Worm (Caenorhabditis elegans) whole organism, L4 larva: Measurements from ENCODE around the gene srgp-1.

Experiments
- F37D6.2 ChIP-seq: sonication (generic microtip); optimal IDR thresholded peaks from 2 replicates; lab custom pipeline; 2016; ENCODE audit warnings: mild to moderate bottlenecking, missing genetic modification characterization, missing compliant biosample characterization
- F49E8.2 ChIP-seq: sonication (generic microtip); optimal IDR thresholded peaks from 2 replicates; lab custom pipeline; 2016; ENCODE audit warnings: missing compliant biosample characterization, mild to moderate bottlenecking, missing genetic modification characterization, borderline replicate concordance
- T20F7.1 ChIP-seq: fragments of 200-800 bp; sonication (Bioruptor generic); optimal IDR thresholded peaks from 2 replicates; lab custom pipeline; 2018; ENCODE audit warnings: mild to moderate bottlenecking, missing genetic modification characterization, missing compliant biosample characterization
- aha-1 ChIP-seq: fragments of 150-350 bp; peaks from one replicate; lab custom pipeline; 2014; ENCODE audit warnings: missing biosample characterization, missing genetic modification characterization
- arid-1 ChIP-seq: fragments of 200-800 bp; sonication (Bioruptor generic); conservative IDR thresholded peaks from 2 replicates; pipeline ENCODE4 v1.3.6; 2022; ENCODE audit warnings: missing genetic modification reagents, missing genetic modification characterization, missing compliant biosample characterization
- ceh-28 ChIP-seq: fragments of 150-350 bp; optimal IDR thresholded peaks from 2 replicates; lab custom pipeline; 2014; ENCODE audit warnings: missing biosample characterization, missing genetic modification reagents, missing genetic modification characterization
- daf-16 ChIP-seq, 3 experiments: sonication (generic microtip); optimal IDR thresholded peaks; 2 replicates each; lab custom pipeline; 2016 to 2017; ENCODE audit warnings: missing genetic modification characterization in 3 of 3, missing genetic modification reagents in 3 of 3, mild to moderate bottlenecking in 2 of 3, missing compliant biosample characterization in 2 of 3, missing biosample characterization in 1 of 3, moderate library complexity in 1 of 3
- dmd-8 ChIP-seq: fragments of 200-800 bp; sonication (Bioruptor generic); IDR thresholded peaks from 2 replicates; pipeline ENCODE4 v1.3.6; 2022; ENCODE audit warnings: missing genetic modification characterization, missing compliant biosample characterization
- dpl-1 ChIP-seq: fragments of 150-350 bp; optimal IDR thresholded peaks from 2 replicates; lab custom pipeline; 2014; ENCODE audit warnings: missing biosample characterization, missing genetic modification reagents, missing genetic modification characterization
- duxl-1 ChIP-seq: sonication (generic microtip); optimal IDR thresholded peaks from 2 replicates; lab custom pipeline; 2016; ENCODE audit warnings: mild to moderate bottlenecking, missing genetic modification characterization, moderate library complexity, missing compliant biosample characterization; ENCODE audit not compliant: poor library complexity
- dve-1 ChIP-seq: sonication (generic microtip); optimal IDR thresholded peaks from 2 replicates; lab custom pipeline; 2017; ENCODE audit warnings: antibody characterized with exemption, mild to moderate bottlenecking, missing genetic modification characterization, missing compliant biosample characterization; ENCODE audit not compliant: insufficient read depth
- egl-43 ChIP-seq: fragments of 200-800 bp; sonication (Bioruptor generic); IDR thresholded peaks from 2 replicates; pipeline ENCODE4 v1.3.6; 2022; ENCODE audit warnings: missing genetic modification reagents, missing genetic modification characterization, missing compliant biosample characterization
- hlh-11 ChIP-seq: fragments of 200-800 bp; sonication (Bioruptor generic); optimal IDR thresholded peaks from 2 replicates; lab custom pipeline; 2018; ENCODE audit warnings: mild to moderate bottlenecking, missing genetic modification characterization, missing compliant biosample characterization
- hlh-30 ChIP-seq: sonication (generic microtip); optimal IDR thresholded peaks from 2 replicates; lab custom pipeline; 2017; ENCODE audit warnings: antibody characterized with exemption, mild to moderate bottlenecking, missing genetic modification characterization, missing compliant biosample characterization; ENCODE audit not compliant: insufficient read depth
- hmg-1.1 ChIP-seq: fragments of 200-800 bp; sonication (Bioruptor generic); IDR thresholded peaks from 2 replicates; pipeline ENCODE4 v1.3.6; 2022; ENCODE audit warnings: missing genetic modification reagents, missing genetic modification characterization, missing compliant biosample characterization
- lim-7 ChIP-seq: fragments of 200-800 bp; sonication (Bioruptor generic); IDR thresholded peaks from 2 replicates; pipeline ENCODE4 v1.3.6; 2022; ENCODE audit warnings: missing genetic modification characterization, missing compliant biosample characterization
- lin-15B ChIP-seq: fragments of 150-350 bp; sonication (generic microtip); optimal IDR thresholded peaks from 3 replicates; lab custom pipeline; 2014; ENCODE audit warnings: missing biosample characterization, missing genetic modification characterization
- lin-38 ChIP-seq: fragments of 200-800 bp; sonication (Bioruptor generic); IDR thresholded peaks from 2 replicates; pipeline ENCODE4 v1.3.6; 2022; ENCODE audit warnings: missing genetic modification reagents, missing genetic modification characterization, missing compliant biosample characterization
- lsy-2 ChIP-seq, 2 experiments: fragments of 150-350 bp in 1 of 2; sonication (generic microtip) in 1 of 2; optimal IDR thresholded peaks; 2 replicates each; lab custom pipeline; 2014 to 2017; ENCODE audit warnings: missing biosample characterization in 2 of 2, missing genetic modification characterization in 2 of 2
- madf-5 ChIP-seq, 2 experiments: fragments of 200-800 bp; sonication (Bioruptor generic); IDR thresholded peaks; 2 replicates each; pipeline ENCODE4 v1.3.6; 2022; ENCODE audit warnings: missing compliant biosample characterization in 2 of 2, missing genetic modification characterization in 2 of 2
- mdl-1 ChIP-seq, 2 experiments: fragments of 150-350 bp in 1 of 2; sonication (generic microtip) in 1 of 2; optimal IDR thresholded peaks; 2 replicates each; lab custom pipeline; 2014 to 2017; ENCODE audit warnings: missing biosample characterization in 2 of 2, missing genetic modification characterization in 2 of 2
- mep-1 ChIP-seq: fragments of 150-350 bp; sonication (generic microtip); optimal IDR thresholded peaks from 3 replicates; lab custom pipeline; 2014; ENCODE audit warnings: missing biosample characterization, missing genetic modification characterization
- mes-2 ChIP-seq: sonication (generic microtip); optimal IDR thresholded peaks from 2 replicates; lab custom pipeline; 2016; ENCODE audit warnings: missing genotype, mild to moderate bottlenecking, missing genetic modification characterization, missing compliant biosample characterization; ENCODE audit not compliant: poor library complexity, severe bottlenecking
- mxl-3 ChIP-seq: fragments of 200-800 bp; sonication (Bioruptor generic); optimal IDR thresholded peaks from 2 replicates; lab custom pipeline; 2018; ENCODE audit warnings: mild to moderate bottlenecking, missing genetic modification characterization, missing compliant biosample characterization
- nhr-10 ChIP-seq: fragments of 150-350 bp; optimal IDR thresholded peaks from 2 replicates; lab custom pipeline; 2014; ENCODE audit warnings: missing biosample characterization, missing genetic modification characterization
- nhr-28 ChIP-seq: fragments of 150-350 bp; optimal IDR thresholded peaks from 2 replicates; lab custom pipeline; 2014; ENCODE audit warnings: missing biosample characterization, missing genetic modification characterization
- nhr-42 ChIP-seq: fragments of 200-800 bp; sonication (Bioruptor generic); IDR thresholded peaks from 2 replicates; pipeline ENCODE4 v1.3.6; 2022; ENCODE audit warnings: missing genetic modification characterization, missing compliant biosample characterization
- nhr-6 ChIP-seq: fragments of 150-350 bp; optimal IDR thresholded peaks from 2 replicates; lab custom pipeline; 2014; ENCODE audit warnings: missing biosample characterization, missing genetic modification characterization
- nhr-77 ChIP-seq: fragments of 150-350 bp; optimal IDR thresholded peaks from 2 replicates; lab custom pipeline; 2014; ENCODE audit warnings: missing biosample characterization, missing genetic modification characterization
- pha-4 ChIP-seq, 2 experiments: fragments of 150-350 bp in 1 of 2; fragments of 200-800 bp in 1 of 2; sonication (Bioruptor generic) in 1 of 2; IDR thresholded peaks in 1 of 2; optimal IDR thresholded peaks in 1 of 2; 2 replicates each; pipeline versions ENCODE4 v1.3.6 to Lab custom; 2014 to 2022; ENCODE audit warnings: missing genetic modification characterization in 2 of 2, missing genetic modification reagents in 2 of 2, missing biosample characterization in 1 of 2, missing compliant biosample characterization in 1 of 2
- rbr-2 ChIP-seq: sonication (generic microtip); optimal IDR thresholded peaks from 2 replicates; lab custom pipeline; 2016; ENCODE audit warnings: missing genotype, missing genetic modification characterization, missing compliant biosample characterization
- snpc-1.2 ChIP-seq: fragments of 200-800 bp; sonication (Bioruptor generic); IDR thresholded peaks from 2 replicates; pipeline ENCODE4 v1.3.6; 2022; ENCODE audit warnings: missing genetic modification reagents, missing genetic modification characterization, missing compliant biosample characterization
- snpc-4 ChIP-seq: fragments of 150-350 bp; optimal IDR thresholded peaks from 2 replicates; lab custom pipeline; 2014; ENCODE audit warnings: missing biosample characterization, missing genetic modification characterization
- spr-1 ChIP-seq: sonication (generic microtip); optimal IDR thresholded peaks from 2 replicates; lab custom pipeline; 2016; ENCODE audit warnings: mild to moderate bottlenecking, missing genetic modification characterization, missing compliant biosample characterization
- spr-3 ChIP-seq: fragments of 200-800 bp; sonication (Bioruptor generic); optimal IDR thresholded peaks from 2 replicates; lab custom pipeline; 2018; ENCODE audit warnings: mild to moderate bottlenecking, missing genetic modification characterization, missing compliant biosample characterization
- tag-97 ChIP-seq: fragments of 200-800 bp; sonication (Bioruptor generic); IDR thresholded peaks from 2 replicates; pipeline ENCODE4 v1.3.6; 2022; ENCODE audit warnings: missing genetic modification characterization, missing compliant biosample characterization
- unc-130 ChIP-seq: sonication (generic microtip); optimal IDR thresholded peaks from 2 replicates; lab custom pipeline; 2016; ENCODE audit warnings: missing genetic modification reagents, missing genetic modification characterization, missing compliant biosample characterization
- unc-62 ChIP-seq, 3 experiments: fragments of 150-350 bp in 1 of 3; sonication (generic microtip); optimal IDR thresholded peaks in 2 of 3; peaks in 1 of 3; 1 replicate in 1 of 3; 2 replicates in 2 of 3; lab custom pipeline; 2014 to 2017; ENCODE audit warnings: missing biosample characterization in 3 of 3, missing genetic modification characterization in 3 of 3, missing genetic modification reagents in 3 of 3, missing genotype in 1 of 3
- zfp-3 ChIP-seq: fragments of 200-800 bp; sonication (Bioruptor generic); conservative IDR thresholded peaks from 2 replicates; pipeline ENCODE4 v1.3.6; 2022; ENCODE audit warnings: missing genetic modification reagents, missing genetic modification characterization, missing compliant biosample characterization

srgp-1 gene

ce11 chrIV:11601721-11602405 is 31.6 kb downstream of the srgp-1 start (continued):
- no peak for TF ChIP-seq lin-15B

ce11 chrIV:11602498-11603068 is 32.3 kb downstream of the srgp-1 start, which contains the start of gene rps-11:
TSS of gene rps-11 (plus strand) at chrIV:11602641.
- TF ChIP-seq aha-1 (tag; lab: Kevin White, UChicago), result peak; percentile 92
- no peak for TF ChIP-seq ceh-28 (tag; lab: Kevin White, UChicago)
- TF ChIP-seq egl-43 (GFP tag; lab: Robert Waterston, UW), result 0 out of 2 replicates have a peak, but pooled peaks have one; percentile 6
- TF ChIP-seq spr-1 (tag; lab: Kevin White, UChicago), result no peak

- TF ChIP-seq lim-7 (GFP tag; lab: Robert Waterston, UW), result no peak
- peak; percentile 40; the same call in 1 of the 2 replicates for TF ChIP-seq snpc-1.2 (GFP tag; lab: Robert Waterston, UW)
- peak; percentile 13 for TF ChIP-seq aha-1 (tag; lab: Kevin White, UChicago)
- peak; percentile 47 for TF ChIP-seq lin-38
- no peak for TF ChIP-seq F37D6.2 (tag; lab: Kevin White, UChicago)
- TF ChIP-seq F49E8.2, result peak; percentile 6
- TF ChIP-seq daf-16 (GFP tag; optimal IDR thresholded peaks at IDR 0.05; lab: Kevin White, UChicago), result no peak
- peak; percentile 21 for TF ChIP-seq daf-16 (tag; optimal IDR thresholded peaks at IDR 0.05; lab: Kevin White, UChicago)
- TF ChIP-seq unc-62 (GFP tag; optimal IDR thresholded peaks at IDR 0.05 in 1 of 2; lab: Kevin White, UChicago), result peak in 1 of 2 experiments; percentile 96
- no peak for TF ChIP-seq unc-62 (tag; optimal IDR thresholded peaks at IDR 0.05; lab: Kevin White, UChicago)
Measured at ce11 chrIV:11603265-11603840, 33.1 kb downstream of the srgp-1 start.

- TF ChIP-seq rbr-2 (tag; lab: Kevin White, UChicago) (peak; percentile 15), egl-43 (GFP tag; lab: Robert Waterston, UW) (no peak), hlh-11 (tag; lab: Kevin White, UChicago) (peak; percentile 44), T20F7.1 (GFP tag; lab: Kevin White, UChicago) (peak; percentile 3), snpc-4 (no peak), nhr-28 (peak; percentile 31), hlh-30 (peak; percentile 82), mxl-3 (peak; percentile 78), pha-4 (GFP tag; IDR thresholded peaks at IDR 0.05; lab: Robert Waterston, UW) (no peak), pha-4 (tag; optimal IDR thresholded peaks at IDR 0.05; lab: Kevin White, UChicago) (peak; percentile 51), nhr-6 (tag; lab: Kevin White, UChicago) (peak; percentile 31), arid-1 (no peak), madf-5 (GFP tag; IDR thresholded peaks at IDR 0.05; lab: Robert Waterston, UW) (no peak), hmg-1.1 (no peak), spr-3 (GFP tag; lab: Kevin White, UChicago) (no peak), tag-97 (no peak), unc-130 (GFP tag; lab: Kevin White, UChicago) (peak; percentile 59), mes-2 (peak; percentile 83), dmd-8 (no peak), zfp-3 (GFP tag; lab: Robert Waterston, UW) (no peak), duxl-1 (tag; lab: Kevin White, UChicago) (no peak), nhr-42 (GFP tag; lab: Robert Waterston, UW) (no peak), mep-1 (tag; lab: Kevin White, UChicago) (peak; percentile 76), lsy-2 (tag; optimal IDR thresholded peaks at IDR 0.05; lab: Kevin White, UChicago) (peak in 1 of 2 experiments; percentile 72), daf-16 (GFP tag; optimal IDR thresholded peaks at IDR 0.05; lab: Kevin White, UChicago) (no peak), daf-16 (tag; optimal IDR thresholded peaks at IDR 0.05; lab: Kevin White, UChicago) (peak; percentile 57), dve-1 (peak; percentile 74), nhr-10 (tag; lab: Kevin White, UChicago) (no peak), nhr-77 (tag; lab: Kevin White, UChicago) (peak; percentile 27), F37D6.2 (tag; lab: Kevin White, UChicago) (no peak), mdl-1 (tag; optimal IDR thresholded peaks at IDR 0.05; lab: Kevin White, UChicago) (peak in 1 of 2 experiments; percentile 77), dpl-1 (GFP tag; lab: Kevin White, UChicago) (peak; percentile 46), lin-38 (peak; percentile 51)
Measured at ce11 chrIV:11604909-11605308, 34.6 kb downstream of the srgp-1 start, which contains the start of the genes ragc-1 and Y24F12A.1. TSS of gene ragc-1 (minus strand) at chrIV:11604933. TSS of gene Y24F12A.1 (plus strand) at chrIV:11605254.
